Fruit fly (Drosophila melanogaster) whole organism, embryonic: Measurements from ENCODE around the gene cbt.

Experiments used
- Adf1 ChIP-seq: fragments of 200-800 bp; sonication (Bioruptor generic); IDR thresholded peaks from 2 replicates; pipeline ENCODE4 v1.3.6; 2022; ENCODE audit warnings: missing biosample characterization, missing genetic modification characterization
- Awh ChIP-seq: fragments of 200-800 bp; sonication (Bioruptor generic); IDR thresholded peaks from 2 replicates; pipeline ENCODE4, ENCODE4 v1.3.6; 2022; ENCODE audit warnings: missing biosample characterization, missing genetic modification characterization
- Blimp-1 ChIP-seq: fragments of 200-800 bp; sonication (Bioruptor generic); optimal IDR thresholded peaks from 3 replicates; lab custom pipeline; 2018; ENCODE audit warnings: missing biosample characterization, missing genetic modification characterization, mild to moderate bottlenecking, moderate library complexity, missing genetic modification reagents
- CG10147 ChIP-seq: fragments of 200-800 bp; sonication (Bioruptor generic); optimal IDR thresholded peaks from 2 replicates; lab custom pipeline; 2019; ENCODE audit warnings: missing biosample characterization, mild to moderate bottlenecking, missing genetic modification characterization, moderate library complexity
- CG10274 ChIP-seq: fragments of 200-800 bp; sonication (Bioruptor generic); optimal IDR thresholded peaks from 3 replicates; lab custom pipeline; 2017; ENCODE audit warnings: missing biosample characterization, mild to moderate bottlenecking, missing genetic modification characterization
- CG10321 ChIP-seq: fragments of 200-800 bp; sonication (Bioruptor generic); IDR thresholded peaks from 2 replicates; pipeline ENCODE4 v1.3.6; 2022; ENCODE audit warnings: missing biosample characterization, missing genetic modification characterization
- CG11504 ChIP-seq: fragments of 200-800 bp; sonication (Bioruptor generic); optimal IDR thresholded peaks from 3 replicates; lab custom pipeline; 2019; ENCODE audit warnings: missing biosample characterization, mild to moderate bottlenecking, missing genetic modification characterization, moderate library complexity
- CG11696 ChIP-seq: fragments of 200-800 bp; sonication (Bioruptor generic); IDR thresholded peaks from 2 replicates; pipeline ENCODE4 v1.3.6; 2022; ENCODE audit warnings: missing biosample characterization, missing genetic modification characterization
- CG11723 ChIP-seq: fragments of 200-800 bp; sonication (Bioruptor generic); optimal IDR thresholded peaks from 2 replicates; lab custom pipeline; 2017; ENCODE audit warnings: missing biosample characterization, mild to moderate bottlenecking, missing genetic modification characterization
- CG12219 ChIP-seq: fragments of 200-800 bp; sonication (Bioruptor generic); optimal IDR thresholded peaks from 3 replicates; lab custom pipeline; 2018; ENCODE audit warnings: missing biosample characterization, mild to moderate bottlenecking, missing genetic modification characterization
- CG12942 ChIP-seq: fragments of 200-800 bp; sonication (Bioruptor generic); optimal IDR thresholded peaks from 3 replicates; lab custom pipeline; 2016; ENCODE audit warnings: missing biosample characterization, missing genetic modification characterization
- CG15696 ChIP-seq: fragments of 200-800 bp; sonication (Bioruptor generic); optimal IDR thresholded peaks from 2 replicates; lab custom pipeline; 2019; ENCODE audit warnings: missing biosample characterization, mild to moderate bottlenecking, missing genetic modification characterization, moderate library complexity
- CG1647 ChIP-seq: fragments of 200-800 bp; sonication (Bioruptor generic); optimal IDR thresholded peaks from 3 replicates; lab custom pipeline; 2016; ENCODE audit warnings: missing biosample characterization, missing genetic modification characterization
- CG17912 ChIP-seq: fragments of 200-800 bp; sonication (Bioruptor generic); optimal IDR thresholded peaks from 2 replicates; lab custom pipeline; 2018; ENCODE audit warnings: missing biosample characterization, mild to moderate bottlenecking, missing genetic modification characterization
- CG18599 ChIP-seq: fragments of 200-800 bp; sonication (Bioruptor generic); optimal IDR thresholded peaks from 3 replicates; lab custom pipeline; 2017; ENCODE audit warnings: missing biosample characterization, missing genetic modification characterization, mild to moderate bottlenecking, moderate library complexity, missing genetic modification reagents
- CG6272 ChIP-seq: fragments of 200-800 bp; sonication (Bioruptor generic); IDR thresholded peaks from 2 replicates; pipeline ENCODE4 v1.3.6; 2022; ENCODE audit warnings: missing biosample characterization, missing genetic modification characterization
- CG6683 ChIP-seq: fragments of 200-800 bp; sonication (Bioruptor generic); optimal IDR thresholded peaks from 2 replicates; lab custom pipeline; 2017; ENCODE audit warnings: missing biosample characterization, mild to moderate bottlenecking, missing genetic modification characterization, missing genetic modification reagents
- CG7271 ChIP-seq: fragments of 200-800 bp; sonication (Bioruptor generic); optimal IDR thresholded peaks from 2 replicates; lab custom pipeline; 2018; ENCODE audit warnings: missing biosample characterization, mild to moderate bottlenecking, missing genetic modification characterization, moderate library complexity
- CG7745 ChIP-seq: fragments of 200-800 bp; sonication (Bioruptor generic); optimal IDR thresholded peaks from 2 replicates; lab custom pipeline; 2018; ENCODE audit warnings: missing biosample characterization, mild to moderate bottlenecking, missing genetic modification characterization, moderate library complexity
- CG7987 ChIP-seq: fragments of 200-800 bp; sonication (Bioruptor generic); optimal IDR thresholded peaks from 2 replicates; lab custom pipeline; 2018; ENCODE audit warnings: missing biosample characterization, mild to moderate bottlenecking, missing genetic modification characterization, moderate library complexity
- CG8290 ChIP-seq, 3 experiments: fragments of 200-800 bp; sonication (Bioruptor generic); optimal IDR thresholded peaks; 2 replicates each; lab custom pipeline; 2016 to 2019; ENCODE audit warnings: missing biosample characterization in 3 of 3, missing genetic modification characterization in 3 of 3, mild to moderate bottlenecking in 2 of 3, moderate library complexity in 1 of 3
- CG9876 ChIP-seq: fragments of 200-800 bp; sonication (Bioruptor generic); optimal IDR thresholded peaks from 2 replicates; lab custom pipeline; 2016; ENCODE audit warnings: missing biosample characterization, missing genetic modification characterization
- D ChIP-seq, 2 experiments: fragments of 200-800 bp in 1 of 2; fragments of >200 bp in 1 of 2; sonication (Bioruptor generic) in 1 of 2; optimal IDR thresholded peaks; 2 replicates in 1 of 2; 3 replicates in 1 of 2; lab custom pipeline; 2017; ENCODE audit warnings: mild to moderate bottlenecking in 1 of 2, missing biosample characterization in 1 of 2, missing genetic modification characterization in 1 of 2, missing genetic modification reagents in 1 of 2
- D19B ChIP-seq: fragments of 200-800 bp; sonication (Bioruptor generic); optimal IDR thresholded peaks from 2 replicates; lab custom pipeline; 2017; ENCODE audit warnings: missing biosample characterization, mild to moderate bottlenecking, missing genetic modification characterization
- Dbx ChIP-seq: fragments of 200-800 bp; sonication (Bioruptor generic); IDR thresholded peaks from 3 replicates; pipeline ENCODE4 v1.3.6; 2022; ENCODE audit warnings: missing biosample characterization, missing genetic modification characterization
- Deaf1 ChIP-seq: fragments of 200-800 bp; optimal IDR thresholded peaks from 3 replicates; lab custom pipeline; 2019; ENCODE audit warnings: missing biosample characterization, mild to moderate bottlenecking, missing genetic modification characterization, moderate library complexity
- Doc3 ChIP-seq: fragments of 200-800 bp; sonication (Bioruptor generic); IDR thresholded peaks from 3 replicates; pipeline ENCODE4 v1.3.6; 2022; ENCODE audit warnings: missing biosample characterization, missing genetic modification characterization; ENCODE audit not compliant: partially characterized antibody
- E2f2 ChIP-seq: fragments of 200-800 bp; sonication (Bioruptor generic); IDR thresholded peaks from 2 replicates; pipeline ENCODE4 v1.3.6; 2022; ENCODE audit warnings: missing biosample characterization, missing genetic modification characterization
- ERR ChIP-seq: fragments of 200-800 bp; sonication (Bioruptor generic); optimal IDR thresholded peaks from 2 replicates; lab custom pipeline; 2016; ENCODE audit warnings: missing biosample characterization, missing genetic modification characterization
- H15 ChIP-seq: fragments of 200-800 bp; sonication (Bioruptor generic); IDR thresholded peaks from 3 replicates; pipeline ENCODE4 v1.3.6; 2022; ENCODE audit warnings: missing biosample characterization, missing genetic modification characterization
- Lim3 ChIP-seq: fragments of 200-800 bp; sonication (Bioruptor generic); IDR thresholded peaks from 2 replicates; pipeline ENCODE4 v1.3.6; 2022; ENCODE audit warnings: missing biosample characterization, missing genetic modification characterization
- Mad ChIP-seq: fragments of 200-800 bp; sonication (Bioruptor generic); optimal IDR thresholded peaks from 2 replicates; lab custom pipeline; 2016; ENCODE audit warnings: missing biosample characterization, missing genetic modification characterization
- Nf-YC ChIP-seq: fragments of 200-800 bp; optimal IDR thresholded peaks from 3 replicates; lab custom pipeline; 2019; ENCODE audit warnings: missing biosample characterization, mild to moderate bottlenecking, missing genetic modification characterization, moderate library complexity
- Poxn ChIP-seq: fragments of 200-800 bp; sonication (Bioruptor generic); IDR thresholded peaks from 2 replicates; pipeline ENCODE4 v1.3.6; 2022; ENCODE audit warnings: missing biosample characterization, missing genetic modification characterization
- Sin3A ChIP-seq: fragments of >200 bp; optimal IDR thresholded peaks from 2 replicates; lab custom pipeline; 2018
- Six4 ChIP-seq: fragments of 200-800 bp; sonication (Bioruptor generic); optimal IDR thresholded peaks from 2 replicates; lab custom pipeline; 2016; ENCODE audit warnings: missing biosample characterization, missing genetic modification characterization
- Ssrp ChIP-seq: fragments of 200-800 bp; sonication (Bioruptor generic); optimal IDR thresholded peaks from 2 replicates; lab custom pipeline; 2018; ENCODE audit warnings: missing biosample characterization, mild to moderate bottlenecking, missing genetic modification characterization, moderate library complexity
- Taf1 ChIP-seq: fragments of 200-800 bp; sonication (Bioruptor generic); IDR thresholded peaks from 2 replicates; pipeline ENCODE4 v1.3.6; 2022; ENCODE audit warnings: missing biosample characterization, missing genetic modification characterization
- Trl ChIP-seq, 3 experiments: fragments of >200 bp in 2 of 3; fragments of 200-800 bp in 1 of 3; sonication (Bioruptor generic) in 1 of 3; optimal IDR thresholded peaks; 2 replicates in 1 of 3; 3 replicates in 2 of 3; lab custom pipeline; 2016 to 2017; ENCODE audit warnings: missing biosample characterization in 1 of 3, missing genetic modification characterization in 1 of 3
- ap ChIP-seq: fragments of 200-800 bp; sonication (Bioruptor generic); IDR thresholded peaks from 2 replicates; pipeline ENCODE4 v1.3.6; 2022; ENCODE audit warnings: missing biosample characterization, missing genetic modification characterization
- ewg ChIP-seq: fragments of 200-800 bp; sonication (Bioruptor generic); optimal IDR thresholded peaks from 3 replicates; lab custom pipeline; 2017; ENCODE audit warnings: mild to moderate bottlenecking, missing biosample characterization, missing genetic modification reagents, missing genetic modification characterization
- fd3F ChIP-seq: fragments of 200-800 bp; sonication (Bioruptor generic); optimal IDR thresholded peaks from 2 replicates; lab custom pipeline; 2018; ENCODE audit warnings: missing biosample characterization, mild to moderate bottlenecking, missing genetic modification characterization, moderate library complexity
- ham ChIP-seq: fragments of 200-800 bp; sonication (Bioruptor generic); IDR thresholded peaks from 2 replicates; pipeline ENCODE4 v1.3.6; 2022; ENCODE audit warnings: missing biosample characterization, missing genetic modification characterization
- lilli ChIP-seq: fragments of 200-800 bp; sonication (Bioruptor generic); optimal IDR thresholded peaks from 3 replicates; lab custom pipeline; 2016; ENCODE audit warnings: missing biosample characterization, missing genetic modification characterization
- org-1 ChIP-seq: fragments of 200-800 bp; sonication (Bioruptor generic); optimal IDR thresholded peaks from 2 replicates; lab custom pipeline; 2017; ENCODE audit warnings: missing biosample characterization, missing genetic modification characterization
- otp ChIP-seq: fragments of 200-800 bp; sonication (Bioruptor generic); IDR thresholded peaks from 3 replicates; pipeline ENCODE4, ENCODE4 v1.3.6; 2022; ENCODE audit warnings: missing biosample characterization, missing genetic modification characterization
- salm ChIP-seq: fragments of 200-800 bp; sonication (Bioruptor generic); optimal IDR thresholded peaks from 2 replicates; lab custom pipeline; 2018; ENCODE audit warnings: missing biosample characterization, mild to moderate bottlenecking, missing genetic modification characterization
- sisA ChIP-seq: fragments of 200-800 bp; sonication (Bioruptor generic); IDR thresholded peaks from 2 replicates; pipeline ENCODE4 v1.3.6; 2022; ENCODE audit warnings: missing biosample characterization, missing genetic modification characterization
- stc ChIP-seq: fragments of 200-800 bp; sonication (Bioruptor generic); IDR thresholded peaks from 2 replicates; pipeline ENCODE4 v1.3.6; 2022; ENCODE audit warnings: missing biosample characterization, missing genetic modification characterization
- sug ChIP-seq: fragments of 200-800 bp; optimal IDR thresholded peaks from 2 replicates; lab custom pipeline; 2019; ENCODE audit warnings: missing biosample characterization, mild to moderate bottlenecking, missing genetic modification characterization, moderate library complexity

The cbt gene

DNA sequence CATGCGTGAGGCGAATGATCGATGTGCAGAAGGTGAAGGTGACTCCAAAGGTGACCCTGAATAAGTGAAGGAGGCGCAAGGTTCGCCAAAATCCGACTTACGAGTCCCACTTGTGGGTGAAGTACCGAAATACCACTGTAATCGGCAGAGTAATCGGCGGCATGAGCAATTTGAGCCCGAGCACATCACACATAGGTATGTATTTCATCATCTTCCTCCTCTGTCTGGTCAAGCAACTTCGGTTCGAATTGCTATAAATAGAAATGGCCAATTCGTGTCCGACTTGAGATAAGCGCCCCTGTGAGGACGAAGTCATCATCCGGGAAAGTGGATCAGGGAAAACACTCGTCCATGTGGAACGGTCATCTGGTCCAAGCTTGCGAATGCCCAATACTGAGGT lies 7.7 kb upstream of the cbt start:
- TF ChIP-seq D19B (GFP tag; lab: Kevin White, UChicago) (no peak), sug (peak; percentile 20), ERR (GFP tag; lab: Kevin White, UChicago) (peak; percentile 73), CG18599 (peak; percentile 2), Trl (optimal IDR thresholded peaks at IDR 0.05; lab: Kevin White, UChicago) (peak in 1 of 2 experiments; percentile 37), Trl (GFP tag; optimal IDR thresholded peaks at IDR 0.05; lab: Kevin White, UChicago) (no peak), E2f2 (GFP tag; lab: Robert Waterston, UW) (no peak), Deaf1 (tag; lab: Kevin White, UChicago) (peak; percentile 10), otp (no peak), CG17912 (GFP tag; lab: Kevin White, UChicago) (no peak), H15 (no peak), CG10274 (GFP tag; lab: Kevin White, UChicago) (no peak), CG11696 (GFP tag; lab: Robert Waterston, UW) (0 out of 2 replicates have a peak, but pooled peaks have one; percentile 31), CG8290 (GFP tag; optimal IDR thresholded peaks at IDR 0.05; lab: Kevin White, UChicago) (no peak), CG8290 (tag; optimal IDR thresholded peaks at IDR 0.05; lab: Kevin White, UChicago) (peak in 1 of 2 experiments; percentile 32), Poxn (GFP tag; lab: Robert Waterston, UW) (no peak), CG7987 (GFP tag; lab: Kevin White, UChicago) (peak; percentile 47), Lim3 (GFP tag; lab: Robert Waterston, UW) (no peak), Mad (GFP tag; lab: Kevin White, UChicago) (no peak), salm (no peak), CG12942 (GFP tag; lab: Kevin White, UChicago) (no peak), CG1647 (no peak)

DNA sequence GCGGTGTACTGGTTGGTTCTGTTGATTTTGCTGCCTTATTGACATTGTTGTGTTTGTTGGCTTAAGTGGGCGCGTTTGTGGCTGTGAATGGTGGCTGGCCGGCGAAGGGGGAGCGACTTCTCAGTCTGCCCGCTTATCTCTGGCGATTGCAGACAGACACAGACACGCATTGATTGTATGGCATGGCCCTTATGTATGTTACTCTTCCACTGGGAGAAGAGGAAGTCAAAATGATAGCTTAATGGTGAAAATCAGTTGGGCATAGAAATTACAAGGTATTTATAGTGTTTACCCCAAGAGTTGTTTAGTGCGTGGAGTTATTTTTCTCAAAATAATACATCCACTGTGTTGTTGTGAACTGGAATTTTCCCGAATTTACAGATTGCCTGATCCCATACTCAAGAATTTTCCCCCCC lies 6.3 kb upstream of the cbt start:
- TF ChIP-seq Nf-YC (tag; lab: Kevin White, UChicago) = peak; percentile 74
- TF ChIP-seq Ssrp (tag; lab: Kevin White, UChicago) = peak; percentile 18
- no peak for TF ChIP-seq Sin3A (lab: Kevin White, UChicago)
- TF ChIP-seq CG6272 (GFP tag; lab: Robert Waterston, UW) = no peak
- 0 out of 2 replicates have a peak, but pooled peaks have one; percentile 23 for TF ChIP-seq Taf1 (GFP tag; lab: Robert Waterston, UW)
- peak; percentile 85 for TF ChIP-seq Six4 (GFP tag; lab: Kevin White, UChicago)
- TF ChIP-seq CG10321 = peak; percentile 70
- peak; percentile 85 for TF ChIP-seq CG15696
- peak; percentile 80 for TF ChIP-seq Blimp-1 (GFP tag; lab: Kevin White, UChicago)
- peak; percentile 58 for TF ChIP-seq fd3F (GFP tag; lab: Kevin White, UChicago)
- peak; percentile 59; the same call in 1 of the 2 replicates for TF ChIP-seq Adf1
- TF ChIP-seq CG9876 (GFP tag; lab: Kevin White, UChicago) = peak; percentile 90
- TF ChIP-seq CG10147 (GFP tag; lab: Kevin White, UChicago) = peak; percentile 61
- TF ChIP-seq CG11723 (GFP tag; lab: Kevin White, UChicago) = peak; percentile 93
- peak; percentile 96 for TF ChIP-seq Awh
- peak; percentile 64 for TF ChIP-seq CG7271 (tag; lab: Kevin White, UChicago)
- peak; percentile 85 for TF ChIP-seq CG12219
- peak; percentile 81 for TF ChIP-seq CG7745
- TF ChIP-seq stc (GFP tag; lab: Robert Waterston, UW) = peak; percentile 85
- TF ChIP-seq org-1 = peak; percentile 94
- peak; percentile 85 for TF ChIP-seq ewg (GFP tag; lab: Kevin White, UChicago)
- peak; percentile 67 for TF ChIP-seq lilli (GFP tag; lab: Kevin White, UChicago)
- TF ChIP-seq Doc3 (GFP tag; lab: Robert Waterston, UW) = no peak
- TF ChIP-seq CG6683 (GFP tag; lab: Kevin White, UChicago) = peak; percentile 87
- peak; percentile 76 for TF ChIP-seq CG11504 (tag; lab: Kevin White, UChicago)
- no peak for TF ChIP-seq ham (GFP tag; lab: Robert Waterston, UW)
- TF ChIP-seq ap (GFP tag; lab: Robert Waterston, UW) = peak; percentile 70
- TF ChIP-seq D (optimal IDR thresholded peaks at IDR 0.05; lab: Kevin White, UChicago) = no peak
- TF ChIP-seq D (GFP tag; optimal IDR thresholded peaks at IDR 0.05; lab: Kevin White, UChicago) = peak; percentile 89
- peak; percentile 89 for TF ChIP-seq Dbx (GFP tag; lab: Robert Waterston, UW)
- TF ChIP-seq sisA (GFP tag; lab: Robert Waterston, UW) = peak; percentile 34
